Worm (Caenorhabditis elegans): Measurements from ENCODE around the gene C15B12.2.

ce11 chrX:6456567-6456966, 6.6 kb upstream of the C15B12.2 start, which contains the start of gene pept-1:
- TF ChIP-seq blmp-1 (tag; optimal IDR thresholded peaks at IDR 0.05; ENCODE audit: insufficient read depth): no peak
- no peak for TF ChIP-seq ama-1 (optimal IDR thresholded peaks at IDR 0.05)
- no peak for TF ChIP-seq unc-39 (tag; optimal IDR thresholded peaks at IDR 0.05)
- TF ChIP-seq R02D3.7 (tag; optimal IDR thresholded peaks at IDR 0.05): no peak
- TF ChIP-seq nhr-237 (tag; optimal IDR thresholded peaks at IDR 0.05): no peak
- TF ChIP-seq lsy-2 (tag; optimal IDR thresholded peaks at IDR 0.05): no peak
- no peak for TF ChIP-seq nhr-11 (tag; optimal IDR thresholded peaks at IDR 0.05)
- no peak for TF ChIP-seq nhr-10 (tag; optimal IDR thresholded peaks at IDR 0.05)

Data from whole organism, L2 larva.